Worm (Caenorhabditis elegans): ENCODE measurements around the gene F55B12.10.

DNA sequence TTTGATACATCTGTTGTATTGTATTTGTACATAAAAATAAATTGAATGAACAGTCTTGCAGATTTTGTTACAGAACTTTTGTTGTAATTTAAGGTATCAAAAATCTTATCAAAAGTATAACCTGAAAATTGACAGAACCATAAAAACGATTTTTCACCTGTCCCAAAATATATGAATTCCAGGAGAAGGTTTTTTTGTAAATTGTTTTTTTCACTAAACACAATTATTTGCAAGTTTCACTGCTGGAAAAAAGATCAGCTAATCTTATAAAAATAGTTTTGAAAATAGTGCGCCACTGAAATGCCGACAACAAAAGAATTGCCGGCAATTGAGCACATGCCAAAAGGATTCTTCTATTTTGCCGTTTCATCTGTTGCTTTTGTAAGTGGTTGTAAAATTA, 3.6 kb downstream of the F55B12.10 start, which contains the start of gene srx-130:
- TF ChIP-seq dao-5 (tag; optimal IDR thresholded peaks at IDR 0.05) (no peak), W03F9.2 (tag; optimal IDR thresholded peaks at IDR 0.05) (no peak), him-1 (tag; optimal IDR thresholded peaks at IDR 0.05) (no peak)
